Fruit fly (Drosophila melanogaster): ENCODE data around the gene jub.

Gene jub

dm6 chrX:13838892-13839291 is 8.8 kb upstream of the jub start (continued):
- TF ChIP-seq BEAF-32 (GFP tag; optimal IDR thresholded peaks at IDR 0.05) (no peak), gce (GFP tag; IDR thresholded peaks at IDR 0.05) (peak; percentile 69; the same call in 2 of the 3 replicates), usp (GFP tag; optimal IDR thresholded peaks at IDR 0.05) (no peak), Ravus (GFP tag; IDR thresholded peaks at IDR 0.05) (no peak), CG4617 (GFP tag; optimal IDR thresholded peaks at IDR 0.05; ENCODE audit: borderline replicate concordance) (peak; percentile 17), CG6791 (GFP tag; IDR thresholded peaks at IDR 0.05; ENCODE audit: partially characterized antibody) (no peak), Dad (GFP tag; optimal IDR thresholded peaks at IDR 0.05) (peak; percentile 48), vnd (GFP tag; IDR thresholded peaks at IDR 0.05; ENCODE audit: partially characterized antibody) (no peak), CG6654 (GFP tag; optimal IDR thresholded peaks at IDR 0.05) (peak; percentile 49), org-1 (GFP tag; optimal IDR thresholded peaks at IDR 0.05) (peak; percentile 61), CG17829 (tag; optimal IDR thresholded peaks at IDR 0.05) (peak; percentile 42), CG17328 (GFP tag; IDR thresholded peaks at IDR 0.05) (peak; percentile 74), lbe (GFP tag; optimal IDR thresholded peaks at IDR 0.05) (peak; percentile 88), CG6175 (GFP tag; IDR thresholded peaks at IDR 0.05) (no peak), salm (tag; optimal IDR thresholded peaks at IDR 0.05) (peak; percentile 59), CG18476 (GFP tag; optimal IDR thresholded peaks at IDR 0.05) (peak; percentile 37), Elba2 (GFP tag; optimal IDR thresholded peaks at IDR 0.05) (peak; percentile 44), dati (GFP tag; IDR thresholded peaks at IDR 0.05) (peak; percentile 69), cg (GFP tag; optimal IDR thresholded peaks at IDR 0.05) (no peak), Hr3 (GFP tag; optimal IDR thresholded peaks at IDR 0.05) (peak; percentile 69), Ets97D (GFP tag; optimal IDR thresholded peaks at IDR 0.05) (peak; percentile 28), CG13894 (tag; optimal IDR thresholded peaks at IDR 0.05) (no peak), sna (GFP tag; IDR thresholded peaks at IDR 0.05; ENCODE audit: partially characterized antibody) (no peak), Spps (tag; optimal IDR thresholded peaks at IDR 0.05) (no peak), ATbp (GFP tag; optimal IDR thresholded peaks at IDR 0.05) (peak; percentile 83), CG31365 (tag; optimal IDR thresholded peaks at IDR 0.05) (peak; percentile 24), Atf3 (GFP tag; optimal IDR thresholded peaks at IDR 0.05) (peak; percentile 48), CG8924 (tag; optimal IDR thresholded peaks at IDR 0.05) (peak; percentile 55), CoRest (tag; optimal IDR thresholded peaks at IDR 0.05) (peak; percentile 74), bsh (GFP tag; optimal IDR thresholded peaks at IDR 0.05) (peak; percentile 50 to 58), HLH4C (GFP tag; IDR thresholded peaks at IDR 0.05; ENCODE audit: partially characterized antibody) (no peak), NC2β (GFP tag; optimal IDR thresholded peaks at IDR 0.05) (peak; percentile 61), Poxn (GFP tag; IDR thresholded peaks at IDR 0.05) (no peak), CG12299 (tag; optimal IDR thresholded peaks at IDR 0.05) (no peak), jigr1 (GFP tag; IDR thresholded peaks at IDR 0.05) (no peak), CG43689 (GFP tag; IDR thresholded peaks at IDR 0.05) (peak; percentile 38; the same call in 1 of the 2 replicates), Camta (GFP tag; optimal IDR thresholded peaks at IDR 0.05) (peak; percentile 65), unc-4 (GFP tag; IDR thresholded peaks at IDR 0.05; ENCODE audit: partially characterized antibody) (no peak), dpn (GFP tag; optimal IDR thresholded peaks at IDR 0.05) (peak; percentile 70 to 76), MESR4 (GFP tag; optimal IDR thresholded peaks at IDR 0.05) (no peak), CG17912 (GFP tag; optimal IDR thresholded peaks at IDR 0.05) (no peak), sim (GFP tag; IDR thresholded peaks at IDR 0.05) (no peak), sqz (GFP tag; optimal IDR thresholded peaks at IDR 0.05) (peak; percentile 33), CG10274 (GFP tag; optimal IDR thresholded peaks at IDR 0.05) (peak; percentile 46), CG10959 (GFP tag; IDR thresholded peaks at IDR 0.05) (0 out of 2 replicates have a peak, but pooled peaks have one; percentile 15), YL-1 (GFP tag; optimal IDR thresholded peaks at IDR 0.05) (no peak), pb (GFP tag; optimal IDR thresholded peaks at IDR 0.05) (peak; percentile 8), Hey (tag; optimal IDR thresholded peaks at IDR 0.05) (no peak), caup (GFP tag; optimal IDR thresholded peaks at IDR 0.05; ENCODE audit: severe bottlenecking) (peak; percentile 40), Ssrp (tag; optimal IDR thresholded peaks at IDR 0.05) (peak; percentile 74)

All from whole organism, embryonic.